Worm (Caenorhabditis elegans) whole organism, L3 larva: ENCODE data around the gene R08F11.7.

ENCODE experiments used
- aly-2 ChIP-seq: fragments of 150-350 bp; optimal IDR thresholded peaks from 2 replicates; lab custom pipeline; 2014; ENCODE audit warnings: missing biosample characterization, missing genetic modification characterization
- elt-3 ChIP-seq, 3 experiments: fragments of 150-350 bp in 1 of 3; sonication (generic microtip) in 2 of 3; optimal IDR thresholded peaks; 2 replicates in 2 of 3; 4 replicates in 1 of 3; lab custom pipeline; 2014 to 2017; ENCODE audit warnings: missing biosample characterization in 3 of 3, missing genetic modification characterization in 3 of 3
- nhr-12 ChIP-seq: fragments of 150-350 bp; optimal IDR thresholded peaks from 2 replicates; lab custom pipeline; 2014; ENCODE audit warnings: missing biosample characterization, missing genetic modification characterization
- nhr-25 ChIP-seq: sonication (generic microtip); optimal IDR thresholded peaks from 2 replicates; lab custom pipeline; 2017; ENCODE audit warnings: missing biosample characterization, missing genetic modification characterization
- snpc-4 ChIP-seq: fragments of 150-350 bp; optimal IDR thresholded peaks from 2 replicates; lab custom pipeline; 2014; ENCODE audit warnings: missing biosample characterization, missing genetic modification characterization

DNA sequence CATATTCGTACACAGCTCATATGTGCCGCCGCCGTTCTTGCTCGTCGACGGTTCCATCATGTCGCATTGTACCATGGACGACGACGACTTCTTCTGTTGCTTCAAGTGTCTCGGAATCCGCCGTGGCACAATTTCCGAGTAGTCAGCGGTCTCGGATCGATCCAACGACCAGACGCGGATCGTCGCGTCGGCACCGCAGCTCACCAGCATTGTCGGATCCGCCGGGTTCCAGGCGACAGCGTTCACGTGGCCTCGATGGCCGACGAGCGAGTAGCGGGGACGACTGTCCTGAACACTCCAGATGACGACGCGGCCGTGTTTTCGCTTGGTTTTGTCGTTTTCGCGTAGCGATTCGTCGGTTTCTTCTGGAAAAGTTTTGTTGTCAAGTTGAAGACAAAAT lies 39.5 kb upstream of the R08F11.7 start:
- no peak for TF ChIP-seq nhr-12 (tag; lab: Kevin White, UChicago)
- no peak for TF ChIP-seq snpc-4
- TF ChIP-seq elt-3 (tag; optimal IDR thresholded peaks at IDR 0.05; lab: Kevin White, UChicago): no peak
- no peak for TF ChIP-seq nhr-25 (tag; lab: Kevin White, UChicago)
- TF ChIP-seq aly-2 (tag; lab: Kevin White, UChicago): no peak
